Worm (Caenorhabditis elegans) whole organism, late embryonic: Measurements from ENCODE around the gene mob-3.

ENCODE experiments used
- C08G9.2 ChIP-seq: sonication (generic microtip); optimal IDR thresholded peaks from 2 replicates; lab custom pipeline; 2016; ENCODE audit warnings: mild to moderate bottlenecking, missing genetic modification characterization, moderate library complexity, missing compliant biosample characterization
- F13H6.1 ChIP-seq: sonication (generic microtip); optimal IDR thresholded peaks from 2 replicates; lab custom pipeline; 2016; ENCODE audit warnings: missing genetic modification characterization, missing compliant biosample characterization
- K09A11.1 ChIP-seq: sonication (generic microtip); optimal IDR thresholded peaks from 2 replicates; lab custom pipeline; 2017; ENCODE audit warnings: antibody characterized with exemption, mild to moderate bottlenecking, missing genetic modification characterization, missing compliant biosample characterization; ENCODE audit not compliant: insufficient read depth
- ama-1 ChIP-seq: fragments of 150-350 bp; optimal IDR thresholded peaks from 2 replicates; lab custom pipeline; 2014
- ceh-18 ChIP-seq: sonication (generic microtip); optimal IDR thresholded peaks from 2 replicates; lab custom pipeline; 2016; ENCODE audit warnings: missing genetic modification characterization, missing compliant biosample characterization
- ceh-19 ChIP-seq: fragments of 200-800 bp; sonication (Bioruptor generic); optimal IDR thresholded peaks from 2 replicates; lab custom pipeline; 2018; ENCODE audit warnings: mild to moderate bottlenecking, missing genetic modification characterization, missing compliant biosample characterization
- ceh-22 ChIP-seq: sonication (generic microtip); optimal IDR thresholded peaks from 2 replicates; lab custom pipeline; 2017; ENCODE audit warnings: missing biosample characterization, missing genetic modification characterization
- ceh-30 ChIP-seq: fragments of 150-350 bp; optimal IDR thresholded peaks from 2 replicates; lab custom pipeline; 2014; ENCODE audit warnings: missing biosample characterization, missing genetic modification characterization
- ceh-31 ChIP-seq: sonication (generic microtip); optimal IDR thresholded peaks from 2 replicates; lab custom pipeline; 2016; ENCODE audit warnings: missing genetic modification characterization, missing compliant biosample characterization
- ceh-9 ChIP-seq: sonication (generic microtip); optimal IDR thresholded peaks from 2 replicates; lab custom pipeline; 2016; ENCODE audit warnings: mild to moderate bottlenecking, missing genetic modification characterization, inconsistent platforms, missing compliant biosample characterization
- elt-2 ChIP-seq: sonication (generic microtip); optimal IDR thresholded peaks from 2 replicates; lab custom pipeline; 2016; ENCODE audit warnings: missing genetic modification reagents, missing genetic modification characterization, missing compliant biosample characterization
- fkh-10 ChIP-seq: fragments of 150-350 bp; optimal IDR thresholded peaks from 2 replicates; lab custom pipeline; 2014; ENCODE audit warnings: missing biosample characterization, missing genetic modification reagents, missing genetic modification characterization
- fkh-6 ChIP-seq: sonication (generic microtip); optimal IDR thresholded peaks from 2 replicates; lab custom pipeline; 2016; ENCODE audit warnings: missing genetic modification characterization, missing compliant biosample characterization
- gmeb-2 ChIP-seq: sonication (generic microtip); optimal IDR thresholded peaks from 2 replicates; lab custom pipeline; 2016; ENCODE audit warnings: missing genetic modification characterization, inconsistent platforms, missing compliant biosample characterization
- hlh-15 ChIP-seq: sonication (generic microtip); optimal IDR thresholded peaks from 2 replicates; lab custom pipeline; 2016; ENCODE audit warnings: missing genetic modification characterization, missing compliant biosample characterization
- hlh-30 ChIP-seq: sonication (generic microtip); optimal IDR thresholded peaks from 2 replicates; lab custom pipeline; 2017; ENCODE audit warnings: antibody characterized with exemption, missing genetic modification characterization, missing compliant biosample characterization; ENCODE audit not compliant: insufficient read depth
- hlh-6 ChIP-seq: sonication (generic microtip); optimal IDR thresholded peaks from 2 replicates; lab custom pipeline; 2016; ENCODE audit warnings: missing genotype, missing genetic modification characterization, missing compliant biosample characterization
- hlh-8 ChIP-seq: sonication (generic microtip); optimal IDR thresholded peaks from 2 replicates; lab custom pipeline; 2016; ENCODE audit warnings: missing genotype, missing genetic modification characterization, missing compliant biosample characterization
- lin-11 ChIP-seq: fragments of 200-800 bp; sonication (Bioruptor generic); optimal IDR thresholded peaks from 2 replicates; lab custom pipeline; 2018; ENCODE audit warnings: mild to moderate bottlenecking, missing genetic modification characterization, missing compliant biosample characterization
- madf-2 ChIP-seq: sonication (generic microtip); optimal IDR thresholded peaks from 2 replicates; lab custom pipeline; 2017; ENCODE audit warnings: missing genetic modification characterization, missing compliant biosample characterization
- mec-3 ChIP-seq: sonication (generic microtip); optimal IDR thresholded peaks from 2 replicates; lab custom pipeline; 2016; ENCODE audit warnings: borderline replicate concordance, missing genetic modification characterization, missing compliant biosample characterization
- nhr-232 ChIP-seq: sonication (generic microtip); optimal IDR thresholded peaks from 2 replicates; lab custom pipeline; 2016; ENCODE audit warnings: missing genetic modification characterization, missing compliant biosample characterization
- odd-2 ChIP-seq: sonication (generic microtip); optimal IDR thresholded peaks from 2 replicates; lab custom pipeline; 2017; ENCODE audit warnings: antibody characterized with exemption, mild to moderate bottlenecking, missing genetic modification characterization, missing compliant biosample characterization
- pag-3 ChIP-seq: sonication (generic microtip); optimal IDR thresholded peaks from 2 replicates; lab custom pipeline; 2016; ENCODE audit warnings: missing compliant biosample characterization, missing genetic modification characterization, borderline replicate concordance
- pat-9 ChIP-seq: fragments of 200-800 bp; sonication (Bioruptor generic); optimal IDR thresholded peaks from 2 replicates; lab custom pipeline; 2018; ENCODE audit warnings: mild to moderate bottlenecking, missing genetic modification characterization, moderate library complexity, missing compliant biosample characterization
- pax-1 ChIP-seq: fragments of 150-350 bp; optimal IDR thresholded peaks from 2 replicates; lab custom pipeline; 2014; ENCODE audit warnings: missing biosample characterization, missing genetic modification characterization
- pha-2 ChIP-seq: sonication (generic microtip); optimal IDR thresholded peaks from 2 replicates; lab custom pipeline; 2017; ENCODE audit warnings: mild to moderate bottlenecking, missing genetic modification characterization, missing compliant biosample characterization
- pqm-1 ChIP-seq: sonication (generic microtip); optimal IDR thresholded peaks from 2 replicates; lab custom pipeline; 2016; ENCODE audit warnings: missing genetic modification characterization, missing compliant biosample characterization
- pros-1 ChIP-seq: fragments of 150-350 bp; optimal IDR thresholded peaks from 2 replicates; lab custom pipeline; 2014; ENCODE audit warnings: missing biosample characterization, missing genetic modification reagents, missing genetic modification characterization
- ref-2 ChIP-seq: sonication (generic microtip); optimal IDR thresholded peaks from 2 replicates; lab custom pipeline; 2016; ENCODE audit warnings: missing genetic modification characterization, missing compliant biosample characterization
- rnt-1 ChIP-seq: sonication (generic microtip); optimal IDR thresholded peaks from 2 replicates; lab custom pipeline; 2016; ENCODE audit warnings: missing genetic modification characterization, missing compliant biosample characterization
- sdc-2 ChIP-seq: sonication (generic microtip); optimal IDR thresholded peaks from 2 replicates; lab custom pipeline; 2016; ENCODE audit warnings: missing genotype, missing genetic modification characterization, missing compliant biosample characterization
- sox-2 ChIP-seq: fragments of 200-800 bp; sonication (Bioruptor generic); IDR thresholded peaks from 2 replicates; pipeline ENCODE4 v1.3.6; 2022; ENCODE audit warnings: missing genetic modification reagents, missing genetic modification characterization, missing compliant biosample characterization
- sox-4 ChIP-seq: sonication (generic microtip); optimal IDR thresholded peaks from 2 replicates; lab custom pipeline; 2017; ENCODE audit warnings: mild to moderate bottlenecking, missing genetic modification characterization, inconsistent platforms, missing compliant biosample characterization
- syd-9 ChIP-seq: sonication (generic microtip); optimal IDR thresholded peaks from 2 replicates; lab custom pipeline; 2016; ENCODE audit warnings: mild to moderate bottlenecking, missing genetic modification characterization, moderate library complexity, missing compliant biosample characterization
- tbx-2 ChIP-seq: sonication (generic microtip); optimal IDR thresholded peaks from 2 replicates; lab custom pipeline; 2016; ENCODE audit warnings: missing genetic modification characterization, missing compliant biosample characterization
- unc-3 ChIP-seq, 2 experiments: fragments of 200-800 bp in 1 of 2; sonication (Bioruptor generic) in 1 of 2; sonication (generic microtip) in 1 of 2; conservative IDR thresholded peaks in 1 of 2; optimal IDR thresholded peaks in 1 of 2; 2 replicates each; pipeline versions ENCODE4 v1.3.6 to Lab custom; 2016 to 2022; ENCODE audit warnings: missing compliant biosample characterization in 2 of 2, missing genetic modification characterization in 2 of 2, missing genetic modification reagents in 1 of 2
- unc-55 ChIP-seq: sonication (generic microtip); optimal IDR thresholded peaks from 2 replicates; lab custom pipeline; 2017; ENCODE audit warnings: missing biosample characterization, missing genetic modification reagents, missing genetic modification characterization
- ztf-16 ChIP-seq: sonication (generic microtip); optimal IDR thresholded peaks from 2 replicates; lab custom pipeline; 2017; ENCODE audit warnings: missing genetic modification characterization, missing compliant biosample characterization

The mob-3 gene

DNA sequence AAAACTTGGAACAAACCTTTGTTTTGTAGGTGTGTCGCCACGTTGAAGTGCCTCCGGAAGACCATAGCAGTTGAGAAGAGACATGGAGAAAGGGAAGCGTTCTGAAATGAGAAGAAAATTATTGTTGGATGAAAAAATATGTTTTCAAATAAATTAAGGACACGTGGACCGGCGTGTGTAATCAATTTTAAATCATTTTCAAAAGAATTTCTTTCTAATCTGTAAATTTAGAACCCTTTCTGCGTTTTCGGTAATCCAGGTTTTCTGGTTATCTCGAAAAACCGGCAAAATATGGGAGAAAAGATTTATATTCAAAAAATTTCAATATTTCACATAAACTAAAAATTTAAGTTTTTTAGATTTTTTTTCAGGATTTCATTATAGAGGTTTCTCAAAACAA is at the start of gene mob-3:
Gene mob-3 (minus strand): TSS at position 101 of the 400 bp plus-strand sequence.
- TF ChIP-seq pat-9 (tag; lab: Kevin White, UChicago) (no peak), pqm-1 (tag; lab: Kevin White, UChicago) (no peak), mec-3 (no peak), ztf-16 (no peak), ceh-30 (tag; lab: Kevin White, UChicago) (no peak), fkh-10 (GFP tag; lab: Kevin White, UChicago) (no peak), madf-2 (tag; lab: Kevin White, UChicago) (no peak), C08G9.2 (tag; lab: Kevin White, UChicago) (no peak), sdc-2 (tag; lab: Kevin White, UChicago) (no peak), pros-1 (tag; lab: Kevin White, UChicago) (no peak), ceh-22 (tag; lab: Kevin White, UChicago) (no peak), pag-3 (tag; lab: Kevin White, UChicago) (no peak), syd-9 (tag; lab: Kevin White, UChicago) (no peak), ceh-19 (GFP tag; lab: Kevin White, UChicago) (no peak), elt-2 (tag; lab: Kevin White, UChicago) (no peak), hlh-15 (no peak), tbx-2 (tag; lab: Kevin White, UChicago) (no peak), pax-1 (tag; lab: Kevin White, UChicago) (no peak), hlh-8 (no peak)

DNA sequence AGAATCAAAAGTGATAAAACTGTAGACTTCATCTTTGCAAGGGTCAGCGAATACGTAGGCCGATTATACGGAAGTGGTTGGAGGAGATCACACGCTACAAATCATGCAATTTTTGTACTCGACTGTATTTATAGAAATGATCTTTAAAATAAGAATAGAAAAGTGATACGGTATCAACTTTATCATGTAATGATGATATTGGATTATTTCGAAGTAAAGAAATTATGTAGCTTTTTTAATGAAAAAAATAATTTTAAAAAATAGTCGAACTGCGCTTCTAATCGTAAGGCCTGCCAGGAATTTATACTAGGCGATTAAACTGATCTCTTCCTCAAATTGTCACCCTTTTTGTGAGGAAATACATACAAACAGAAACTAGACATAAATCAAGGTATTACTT is 45.1 kb upstream of the mob-3 start, which contains the start of gene B0496.11:
Gene B0496.11 (minus strand): TSS at position 101 of the 400 bp plus-strand sequence.
- TF ChIP-seq hlh-30 (tag; lab: Kevin White, UChicago) (no peak), ceh-19 (GFP tag; lab: Kevin White, UChicago) (no peak), pqm-1 (tag; lab: Kevin White, UChicago) (no peak), hlh-8 (no peak), odd-2 (tag; lab: Kevin White, UChicago) (no peak), pha-2 (no peak), ceh-31 (no peak), ceh-30 (tag; lab: Kevin White, UChicago) (no peak), gmeb-2 (tag; lab: Kevin White, UChicago) (no peak), F13H6.1 (tag; lab: Kevin White, UChicago) (no peak), K09A11.1 (tag; lab: Kevin White, UChicago) (no peak), hlh-6 (no peak), unc-3 (GFP tag; conservative IDR thresholded peaks at IDR 0.05; lab: Robert Waterston, UW) (no peak), unc-3 (tag; optimal IDR thresholded peaks at IDR 0.05; lab: Kevin White, UChicago) (no peak), ref-2 (no peak), sox-4 (tag; lab: Kevin White, UChicago) (no peak), ztf-16 (no peak), ama-1 (no peak), fkh-10 (GFP tag; lab: Kevin White, UChicago) (no peak), nhr-232 (tag; lab: Kevin White, UChicago) (no peak)

DNA sequence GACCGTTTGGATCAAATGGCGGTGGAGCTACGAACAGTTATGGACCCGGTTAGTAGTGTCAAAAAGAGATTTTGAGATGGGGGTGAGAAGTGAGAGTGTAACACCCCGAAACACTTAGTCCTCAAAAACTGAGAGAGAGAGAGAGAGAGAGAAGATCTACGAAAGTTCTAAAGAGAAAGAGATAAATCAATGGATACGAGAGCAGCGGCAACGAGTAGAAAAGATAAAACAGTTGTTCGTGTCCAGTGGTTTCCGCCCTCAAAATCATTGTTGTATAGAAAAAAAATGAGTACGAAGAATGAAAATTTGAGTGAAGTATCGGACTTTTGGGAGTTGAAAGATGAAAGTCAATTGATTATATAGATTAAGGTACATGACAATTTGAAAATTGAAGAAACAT is 40.3 kb upstream of the mob-3 start:
- TF ChIP-seq rnt-1 (tag; lab: Kevin White, UChicago), result peak; percentile 23
- peak; percentile 69 for TF ChIP-seq unc-55 (GFP tag; lab: Kevin White, UChicago)
- TF ChIP-seq fkh-6 (tag; lab: Kevin White, UChicago), result no peak
- TF ChIP-seq ceh-18 (tag; lab: Kevin White, UChicago), result peak; percentile 6

DNA sequence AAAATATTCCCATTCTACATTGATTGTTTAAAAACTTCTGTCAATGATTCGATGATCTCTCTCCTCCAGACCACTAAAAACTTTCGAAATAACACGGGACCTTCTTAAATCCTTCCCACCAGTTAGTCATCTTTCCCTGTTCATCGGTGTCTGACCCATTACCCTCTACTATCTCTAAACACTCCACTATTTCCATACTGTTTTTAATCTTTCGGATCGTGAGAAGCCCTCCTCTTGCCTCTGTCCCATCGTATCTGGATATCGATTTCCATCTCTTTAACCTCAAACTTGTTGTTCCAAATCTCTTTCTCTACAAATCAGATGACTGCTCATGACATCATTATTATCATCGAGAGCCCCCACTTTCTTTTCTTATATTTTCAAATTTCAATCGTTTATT is 39.6 kb upstream of the mob-3 start:
- no peak for TF ChIP-seq lin-11 (tag; lab: Kevin White, UChicago)
- TF ChIP-seq fkh-10 (GFP tag; lab: Kevin White, UChicago), result no peak
- TF ChIP-seq sox-2 (GFP tag; lab: Robert Waterston, UW), result no peak
- no peak for TF ChIP-seq ceh-9
- TF ChIP-seq ceh-31, result no peak
